Worm (Caenorhabditis elegans): Measurements from ENCODE around the gene F14H3.15.

DNA sequence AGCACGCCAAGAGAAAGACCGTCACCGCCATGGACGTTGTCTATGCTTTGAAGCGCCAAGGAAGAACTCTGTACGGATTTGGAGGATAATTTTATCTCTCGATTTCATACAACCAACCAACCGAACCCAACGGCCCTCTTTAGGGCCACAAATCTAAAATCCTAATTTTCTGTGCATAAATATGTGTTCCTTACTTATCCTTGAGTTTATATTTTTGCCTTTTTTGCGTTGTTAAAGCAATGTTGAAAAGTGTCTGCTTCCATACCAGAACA, 17.4 kb downstream of the F14H3.15 start:
- no peak for TF ChIP-seq lin-35 (GFP tag; optimal IDR thresholded peaks at IDR 0.05)
- no peak for TF ChIP-seq fos-1 (tag; optimal IDR thresholded peaks at IDR 0.05)
- no peak for TF ChIP-seq dpl-1 (GFP tag; optimal IDR thresholded peaks at IDR 0.05)
- no peak for TF ChIP-seq snpc-4 (tag; optimal IDR thresholded peaks at IDR 0.05)
- TF ChIP-seq egl-13 (tag; optimal IDR thresholded peaks at IDR 0.05) = no peak
- no peak for TF ChIP-seq blmp-1 (tag; optimal IDR thresholded peaks at IDR 0.05)
- no peak for TF ChIP-seq nhr-85 (tag)
- no peak for TF ChIP-seq tbx-2 (tag; optimal IDR thresholded peaks at IDR 0.05)
- TF ChIP-seq mdl-1 (tag; optimal IDR thresholded peaks at IDR 0.05) = no peak
- no peak for TF ChIP-seq elt-2 (tag; optimal IDR thresholded peaks at IDR 0.05)
- TF ChIP-seq lin-39 (tag; optimal IDR thresholded peaks at IDR 0.05) = no peak
- TF ChIP-seq nhr-11 (tag; optimal IDR thresholded peaks at IDR 0.05) = no peak
- no peak for TF ChIP-seq fkh-10 (GFP tag; optimal IDR thresholded peaks at IDR 0.05)
- TF ChIP-seq hpl-2 (GFP tag; optimal IDR thresholded peaks at IDR 0.05) = no peak

All from whole organism, L1 larva.